Worm (Caenorhabditis elegans): ENCODE results near the gene oac-57.

ce11 chrIV:12275892-12276291 is 31.7 kb downstream of the oac-57 start, which contains the start of gene vps-8:
- TF ChIP-seq tab-1 (GFP tag; IDR thresholded peaks at IDR 0.05) (no peak), flt-1 (GFP tag; IDR thresholded peaks at IDR 0.05) (no peak), ref-1 (GFP tag; conservative IDR thresholded peaks at IDR 0.05) (no peak), T22C8.4 (GFP tag; IDR thresholded peaks at IDR 0.05) (no peak), med-1 (GFP tag; optimal IDR thresholded peaks at IDR 0.05; ENCODE audit: insufficient read depth) (no peak), ztf-23 (GFP tag; IDR thresholded peaks at IDR 0.05) (no peak)

All from whole organism, midembryonic.